Worm (Caenorhabditis elegans): Measurements from ENCODE around the gene C50A2.7.

The C50A2.7 gene

DNA sequence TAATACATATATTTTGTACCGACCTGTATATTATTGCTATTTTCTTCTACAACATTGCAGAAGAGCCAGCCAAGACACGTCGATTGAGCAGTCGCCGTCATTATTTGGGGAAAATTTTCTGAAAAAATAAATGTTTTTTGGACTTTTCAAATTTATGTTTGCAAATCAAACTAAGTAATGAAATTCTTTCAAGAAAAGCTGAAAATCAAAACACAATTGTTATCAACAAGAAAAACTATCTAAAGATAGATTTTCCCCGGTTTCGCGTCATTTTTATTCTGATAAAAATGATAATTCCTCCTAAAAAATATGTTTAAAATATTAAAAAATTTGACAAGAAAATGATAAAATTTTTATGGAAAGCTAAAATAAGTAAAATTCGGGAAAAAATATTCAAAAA is 5.3 kb upstream of the C50A2.7 start, which contains the start of gene C50A2.3:
Gene C50A2.3 (minus strand): TSS at position 101 of the 400 bp plus-strand sequence.
- TF ChIP-seq drap-1 (GFP tag; optimal IDR thresholded peaks at IDR 0.05) (no peak), ztf-11 (tag; optimal IDR thresholded peaks at IDR 0.05) (no peak), ceh-83 (GFP tag; optimal IDR thresholded peaks at IDR 0.05) (no peak), ceh-39 (tag; optimal IDR thresholded peaks at IDR 0.05) (no peak), unc-62 (GFP tag; optimal IDR thresholded peaks at IDR 0.05) (no peak), hlh-1 (tag; optimal IDR thresholded peaks at IDR 0.05) (no peak), pha-4 (tag; optimal IDR thresholded peaks at IDR 0.05) (no peak), nhr-12 (tag; optimal IDR thresholded peaks at IDR 0.05) (no peak), unc-120 (tag; optimal IDR thresholded peaks at IDR 0.05; ENCODE audit: poor library complexity, severe bottlenecking) (no peak), blmp-1 (tag; optimal IDR thresholded peaks at IDR 0.05) (no peak), lsy-2 (tag; optimal IDR thresholded peaks at IDR 0.05) (no peak), sptf-1 (tag; optimal IDR thresholded peaks at IDR 0.05) (no peak), cnd-1 (tag; optimal IDR thresholded peaks at IDR 0.05) (no peak)

DNA sequence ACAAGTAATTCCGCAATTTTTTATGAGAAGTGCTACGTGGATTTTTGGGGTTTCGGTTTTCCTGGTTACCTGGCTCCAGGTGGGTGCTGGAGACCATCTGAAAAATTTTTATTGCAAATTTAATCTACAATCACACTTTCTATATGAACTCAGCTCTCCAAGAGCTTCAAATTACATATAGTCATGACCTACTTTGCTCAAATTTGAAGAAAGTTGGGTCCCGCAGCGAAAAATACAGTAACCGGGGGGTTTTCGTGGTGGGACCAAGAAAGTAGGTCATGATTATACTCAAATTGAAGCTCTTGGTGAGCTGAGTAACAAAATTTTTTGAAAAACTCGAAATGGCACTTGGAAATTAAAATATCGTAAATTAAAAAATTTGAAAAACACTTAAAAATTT is 2.8 kb upstream of the C50A2.7 start, which contains the start of gene ets-8:
Gene ets-8 (minus strand): TSS at position 101 of the 400 bp plus-strand sequence.
- TF ChIP-seq nhr-28 (tag; optimal IDR thresholded peaks at IDR 0.05) (no peak), zip-8 (tag; optimal IDR thresholded peaks at IDR 0.05) (no peak), lsy-2 (tag; optimal IDR thresholded peaks at IDR 0.05) (no peak), pha-4 (tag; optimal IDR thresholded peaks at IDR 0.05) (no peak), blmp-1 (tag; optimal IDR thresholded peaks at IDR 0.05) (no peak), elt-3 (tag; optimal IDR thresholded peaks at IDR 0.05) (no peak)

DNA sequence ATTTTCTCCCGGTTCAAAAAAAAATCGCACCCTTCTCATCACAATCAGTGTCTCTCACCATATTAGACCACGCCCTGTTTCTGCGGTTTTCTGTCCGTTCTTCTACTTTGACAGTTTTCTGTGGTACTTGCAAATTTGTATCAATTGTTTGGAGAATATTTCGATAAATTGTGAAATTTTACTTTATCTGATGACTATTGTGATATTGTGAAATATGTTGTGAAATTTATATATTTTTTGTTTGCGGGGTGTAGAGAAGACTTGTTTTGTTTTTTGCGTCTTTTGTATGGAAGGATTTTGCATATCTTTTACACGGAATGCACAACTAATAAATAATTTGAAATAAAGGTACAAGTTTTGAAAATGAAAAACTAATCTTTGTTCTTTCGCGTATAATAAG is 4.1 kb downstream of the C50A2.7 start:
- no peak for TF ChIP-seq nhr-28 (tag; optimal IDR thresholded peaks at IDR 0.05)
- no peak for TF ChIP-seq snpc-4 (tag; optimal IDR thresholded peaks at IDR 0.05)
- TF ChIP-seq unc-120 (tag; optimal IDR thresholded peaks at IDR 0.05; ENCODE audit: poor library complexity, severe bottlenecking) = no peak
- no peak for TF ChIP-seq nhr-237 (tag; optimal IDR thresholded peaks at IDR 0.05)
- TF ChIP-seq blmp-1 (tag; optimal IDR thresholded peaks at IDR 0.05) = no peak
- TF ChIP-seq lsy-2 (tag; optimal IDR thresholded peaks at IDR 0.05) = no peak
- no peak for TF ChIP-seq flh-1 (GFP tag; optimal IDR thresholded peaks at IDR 0.05)
- TF ChIP-seq nhr-76 (tag; optimal IDR thresholded peaks at IDR 0.05) = no peak
- no peak for TF ChIP-seq ztf-11 (tag; optimal IDR thresholded peaks at IDR 0.05)
- TF ChIP-seq mab-5 (tag; optimal IDR thresholded peaks at IDR 0.05) = no peak
- TF ChIP-seq zip-8 (tag; optimal IDR thresholded peaks at IDR 0.05) = no peak
- TF ChIP-seq hlh-1 (tag; optimal IDR thresholded peaks at IDR 0.05) = no peak
- no peak for TF ChIP-seq elt-3 (tag; optimal IDR thresholded peaks at IDR 0.05)
- no peak for TF ChIP-seq ceh-83 (GFP tag; optimal IDR thresholded peaks at IDR 0.05)
- TF ChIP-seq sptf-1 (tag; optimal IDR thresholded peaks at IDR 0.05) = no peak
- TF ChIP-seq lin-32 (GFP tag; optimal IDR thresholded peaks at IDR 0.05) = no peak
- no peak for TF ChIP-seq nhr-12 (tag; optimal IDR thresholded peaks at IDR 0.05)
- TF ChIP-seq lin-13 (tag; optimal IDR thresholded peaks at IDR 0.05) = no peak

DNA sequence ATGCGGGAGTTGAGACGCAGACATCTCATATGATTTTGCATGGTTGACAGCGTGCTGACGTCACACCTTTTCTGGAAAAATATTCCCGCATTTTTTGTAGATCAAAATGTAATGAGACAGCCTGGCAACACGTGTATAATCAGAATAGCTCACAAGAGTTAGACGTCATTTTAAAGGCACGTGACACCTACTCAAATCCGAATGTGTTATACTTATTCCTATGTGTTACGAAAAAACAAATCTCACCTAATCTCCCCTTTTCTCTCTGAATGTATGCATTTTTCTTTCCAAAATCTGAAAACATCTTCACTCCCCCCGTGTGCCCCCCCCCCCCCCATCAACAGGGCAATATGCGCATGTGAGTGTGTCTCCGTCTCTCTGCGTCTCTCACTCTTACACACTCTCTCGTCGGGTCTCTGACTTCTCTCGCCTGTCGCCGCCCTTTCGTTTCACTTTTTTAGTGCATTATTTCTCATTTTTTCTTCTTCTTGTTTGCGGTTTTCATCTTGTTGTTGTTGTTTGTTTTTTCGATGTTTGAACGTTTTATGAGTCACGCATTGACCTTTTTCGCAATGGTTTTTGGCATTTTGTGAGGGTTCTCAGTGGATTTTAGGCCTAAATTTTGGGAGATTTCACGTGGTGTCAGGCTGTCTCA is 5.2 kb downstream of the C50A2.7 start:
- TF ChIP-seq M03D4.4 (tag; optimal IDR thresholded peaks at IDR 0.05) = peak; percentile 31
- no peak for TF ChIP-seq lsy-2 (tag; optimal IDR thresholded peaks at IDR 0.05)
- TF ChIP-seq lin-32 (GFP tag; optimal IDR thresholded peaks at IDR 0.05) = no peak
- peak; percentile 3 for TF ChIP-seq unc-62 (GFP tag; optimal IDR thresholded peaks at IDR 0.05)
- TF ChIP-seq hlh-1 (tag; optimal IDR thresholded peaks at IDR 0.05) = no peak
- TF ChIP-seq unc-39 (tag; optimal IDR thresholded peaks at IDR 0.05) = no peak
- peak; percentile 44 for TF ChIP-seq ces-1 (GFP tag; optimal IDR thresholded peaks at IDR 0.05)
- no peak for TF ChIP-seq flh-1 (GFP tag; optimal IDR thresholded peaks at IDR 0.05)
- TF ChIP-seq sem-2 (GFP tag; optimal IDR thresholded peaks at IDR 0.05) = no peak
- TF ChIP-seq sptf-1 (tag; optimal IDR thresholded peaks at IDR 0.05) = peak; percentile 43

DNA sequence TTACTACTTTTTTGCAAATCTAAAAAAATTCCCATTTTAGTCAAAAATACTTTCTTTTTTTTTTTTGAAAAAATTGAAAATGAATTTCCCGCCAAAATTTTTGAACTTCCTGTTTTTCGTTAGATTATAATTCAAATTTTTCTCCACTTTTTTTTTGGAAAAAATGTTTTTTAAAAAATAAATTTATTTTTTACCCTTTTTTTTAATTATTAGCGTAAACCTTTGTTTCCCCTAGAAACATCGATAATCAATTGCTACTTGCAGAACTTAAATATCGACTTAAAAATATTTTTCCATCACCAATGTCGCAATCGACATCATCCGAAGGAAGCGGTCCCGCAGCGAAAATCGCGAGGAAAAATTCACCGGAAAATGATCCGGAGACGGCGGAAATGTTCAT is 7.2 kb downstream of the C50A2.7 start, which contains the start of gene cec-2:
Gene cec-2 (plus strand): TSS at position 301 of the 400 bp plus-strand sequence.
- no peak for TF ChIP-seq nhr-76 (tag; optimal IDR thresholded peaks at IDR 0.05)
- TF ChIP-seq lsy-2 (tag; optimal IDR thresholded peaks at IDR 0.05) = no peak
- no peak for TF ChIP-seq ceh-83 (GFP tag; optimal IDR thresholded peaks at IDR 0.05)
- no peak for TF ChIP-seq pha-4 (tag; optimal IDR thresholded peaks at IDR 0.05)
- TF ChIP-seq nhr-2 (tag; optimal IDR thresholded peaks at IDR 0.05) = no peak
- TF ChIP-seq blmp-1 (tag; optimal IDR thresholded peaks at IDR 0.05) = no peak
- TF ChIP-seq lin-13 (tag; optimal IDR thresholded peaks at IDR 0.05) = no peak
- TF ChIP-seq nhr-28 (tag; optimal IDR thresholded peaks at IDR 0.05) = no peak
- no peak for TF ChIP-seq zip-8 (tag; optimal IDR thresholded peaks at IDR 0.05)
- no peak for TF ChIP-seq M03D4.4 (tag; optimal IDR thresholded peaks at IDR 0.05)
- no peak for TF ChIP-seq elt-1 (tag; optimal IDR thresholded peaks at IDR 0.05; ENCODE audit: borderline replicate concordance, insufficient read depth)
- TF ChIP-seq mab-5 (tag; optimal IDR thresholded peaks at IDR 0.05) = no peak
- no peak for TF ChIP-seq cnd-1 (tag; optimal IDR thresholded peaks at IDR 0.05)
